Worm (Caenorhabditis elegans) whole organism, L4 larva: ENCODE results near the gene rfp-1.

Experiments used
- D1046.2 ChIP-seq: fragments of 200-800 bp; sonication (Bioruptor generic); IDR thresholded peaks from 2 replicates; pipeline ENCODE4 v1.3.6; 2022; ENCODE audit warnings: missing genetic modification characterization, missing compliant biosample characterization
- F37D6.2 ChIP-seq: sonication (generic microtip); optimal IDR thresholded peaks from 2 replicates; lab custom pipeline; 2016; ENCODE audit warnings: mild to moderate bottlenecking, missing genetic modification characterization, missing compliant biosample characterization
- F44E2.7 ChIP-seq: fragments of 200-800 bp; sonication (Bioruptor generic); IDR thresholded peaks from 2 replicates; pipeline ENCODE4 v2.1.2; 2022; ENCODE audit warnings: missing genetic modification characterization, missing compliant biosample characterization
- F49E8.2 ChIP-seq: sonication (generic microtip); optimal IDR thresholded peaks from 2 replicates; lab custom pipeline; 2016; ENCODE audit warnings: missing compliant biosample characterization, mild to moderate bottlenecking, missing genetic modification characterization, borderline replicate concordance
- T26A8.4 ChIP-seq: fragments of 200-800 bp; sonication (Bioruptor generic); IDR thresholded peaks from 2 replicates; pipeline ENCODE4 v1.3.6; 2022; ENCODE audit warnings: missing genetic modification characterization, missing compliant biosample characterization
- Y48G9A.11 ChIP-seq: fragments of 200-800 bp; sonication (Bioruptor generic); IDR thresholded peaks from 2 replicates; pipeline ENCODE4 v1.3.6; 2022; ENCODE audit warnings: missing genetic modification reagents, missing genetic modification characterization, missing compliant biosample characterization
- aha-1 ChIP-seq: fragments of 150-350 bp; peaks from one replicate; lab custom pipeline; 2014; ENCODE audit warnings: missing biosample characterization, missing genetic modification characterization
- attf-4 ChIP-seq: sonication (generic microtip); optimal IDR thresholded peaks from 3 replicates; lab custom pipeline; 2017; ENCODE audit warnings: missing biosample characterization, missing genetic modification characterization
- ceh-20 ChIP-seq: fragments of 200-800 bp; sonication (Bioruptor generic); IDR thresholded peaks from 2 replicates; pipeline ENCODE4 v1.3.6; 2022; ENCODE audit warnings: missing genetic modification reagents, missing genetic modification characterization, missing compliant biosample characterization
- ceh-32 ChIP-seq: sonication (generic microtip); optimal IDR thresholded peaks from 2 replicates; lab custom pipeline; 2016; ENCODE audit warnings: mild to moderate bottlenecking, missing genetic modification characterization, missing compliant biosample characterization; ENCODE audit not compliant: poor library complexity
- ceh-62 ChIP-seq: sonication (generic microtip); optimal IDR thresholded peaks from 2 replicates; lab custom pipeline; 2017; ENCODE audit warnings: missing biosample characterization, missing genetic modification characterization
- ces-1 ChIP-seq: fragments of 150-350 bp; sonication (generic microtip); optimal IDR thresholded peaks from 4 replicates; lab custom pipeline; 2014; ENCODE audit warnings: missing biosample characterization, missing genetic modification reagents, missing genetic modification characterization
- ctbp-1 ChIP-seq: fragments of 200-800 bp; sonication (Bioruptor generic); IDR thresholded peaks from 2 replicates; pipeline ENCODE4 v1.3.6; 2022; ENCODE audit warnings: missing genetic modification reagents, missing genetic modification characterization, missing compliant biosample characterization
- daf-16 ChIP-seq, 3 experiments: sonication (generic microtip); optimal IDR thresholded peaks; 2 replicates each; lab custom pipeline; 2016 to 2017; ENCODE audit warnings: missing genetic modification characterization in 3 of 3, missing genetic modification reagents in 3 of 3, mild to moderate bottlenecking in 2 of 3, missing compliant biosample characterization in 2 of 3, missing biosample characterization in 1 of 3, moderate library complexity in 1 of 3
- dmd-6 ChIP-seq: fragments of 200-800 bp; sonication (Bioruptor generic); IDR thresholded peaks from 2 replicates; pipeline ENCODE4 v1.3.6; 2022; ENCODE audit warnings: missing genetic modification reagents, missing genetic modification characterization, missing compliant biosample characterization
- dpl-1 ChIP-seq: fragments of 150-350 bp; optimal IDR thresholded peaks from 2 replicates; lab custom pipeline; 2014; ENCODE audit warnings: missing biosample characterization, missing genetic modification reagents, missing genetic modification characterization
- dve-1 ChIP-seq: sonication (generic microtip); optimal IDR thresholded peaks from 2 replicates; lab custom pipeline; 2017; ENCODE audit warnings: antibody characterized with exemption, mild to moderate bottlenecking, missing genetic modification characterization, missing compliant biosample characterization; ENCODE audit not compliant: insufficient read depth
- fkh-10 ChIP-seq: fragments of 150-350 bp; optimal IDR thresholded peaks from 2 replicates; lab custom pipeline; 2014; ENCODE audit warnings: missing biosample characterization, missing genetic modification reagents, missing genetic modification characterization
- hlh-11 ChIP-seq: fragments of 200-800 bp; sonication (Bioruptor generic); optimal IDR thresholded peaks from 2 replicates; lab custom pipeline; 2018; ENCODE audit warnings: mild to moderate bottlenecking, missing genetic modification characterization, missing compliant biosample characterization
- hlh-30 ChIP-seq: sonication (generic microtip); optimal IDR thresholded peaks from 2 replicates; lab custom pipeline; 2017; ENCODE audit warnings: antibody characterized with exemption, mild to moderate bottlenecking, missing genetic modification characterization, missing compliant biosample characterization; ENCODE audit not compliant: insufficient read depth
- hmg-1.1 ChIP-seq: fragments of 200-800 bp; sonication (Bioruptor generic); IDR thresholded peaks from 2 replicates; pipeline ENCODE4 v1.3.6; 2022; ENCODE audit warnings: missing genetic modification reagents, missing genetic modification characterization, missing compliant biosample characterization
- jun-1 ChIP-seq: fragments of 150-350 bp; optimal IDR thresholded peaks from 2 replicates; lab custom pipeline; 2014; ENCODE audit warnings: missing biosample characterization, missing genetic modification reagents, missing genetic modification characterization
- lin-1 ChIP-seq: fragments of 200-800 bp; sonication (Bioruptor generic); IDR thresholded peaks from 2 replicates; pipeline ENCODE4 v1.3.6; 2022; ENCODE audit warnings: missing genetic modification reagents, missing genetic modification characterization, missing compliant biosample characterization
- lin-13 ChIP-seq: fragments of 150-350 bp; optimal IDR thresholded peaks from 2 replicates; lab custom pipeline; 2014; ENCODE audit warnings: missing biosample characterization, missing genetic modification reagents, missing genetic modification characterization
- lir-3 ChIP-seq: sonication (generic microtip); optimal IDR thresholded peaks from 2 replicates; lab custom pipeline; 2016; ENCODE audit warnings: mild to moderate bottlenecking, missing genetic modification characterization, missing compliant biosample characterization
- lsy-2 ChIP-seq, 2 experiments: fragments of 150-350 bp in 1 of 2; sonication (generic microtip) in 1 of 2; optimal IDR thresholded peaks; 2 replicates each; lab custom pipeline; 2014 to 2017; ENCODE audit warnings: missing biosample characterization in 2 of 2, missing genetic modification characterization in 2 of 2
- mep-1 ChIP-seq: fragments of 150-350 bp; sonication (generic microtip); optimal IDR thresholded peaks from 3 replicates; lab custom pipeline; 2014; ENCODE audit warnings: missing biosample characterization, missing genetic modification characterization
- mes-2 ChIP-seq: sonication (generic microtip); optimal IDR thresholded peaks from 2 replicates; lab custom pipeline; 2016; ENCODE audit warnings: missing genotype, mild to moderate bottlenecking, missing genetic modification characterization, missing compliant biosample characterization; ENCODE audit not compliant: poor library complexity, severe bottlenecking
- mxl-2 ChIP-seq: fragments of 200-800 bp; sonication (Bioruptor generic); conservative IDR thresholded peaks from 2 replicates; pipeline ENCODE4 v1.3.6; 2022; ENCODE audit warnings: missing genetic modification reagents, missing genetic modification characterization, missing compliant biosample characterization
- mxl-3 ChIP-seq: fragments of 200-800 bp; sonication (Bioruptor generic); optimal IDR thresholded peaks from 2 replicates; lab custom pipeline; 2018; ENCODE audit warnings: mild to moderate bottlenecking, missing genetic modification characterization, missing compliant biosample characterization
- nhr-111 ChIP-seq: fragments of 200-800 bp; sonication (Bioruptor generic); optimal IDR thresholded peaks from 2 replicates; lab custom pipeline; 2018; ENCODE audit warnings: mild to moderate bottlenecking, missing genetic modification characterization, missing compliant biosample characterization
- nhr-25 ChIP-seq: sonication (generic microtip); optimal IDR thresholded peaks from 2 replicates; lab custom pipeline; 2017; ENCODE audit warnings: missing genetic modification characterization, mild to moderate bottlenecking, missing compliant biosample characterization, antibody characterized with exemption, moderate library complexity, borderline replicate concordance; ENCODE audit not compliant: insufficient read depth
- nhr-6 ChIP-seq: fragments of 150-350 bp; optimal IDR thresholded peaks from 2 replicates; lab custom pipeline; 2014; ENCODE audit warnings: missing biosample characterization, missing genetic modification characterization
- php-3 ChIP-seq: fragments of 200-800 bp; sonication (Bioruptor generic); IDR thresholded peaks from 2 replicates; pipeline ENCODE4 v1.3.6; 2022; ENCODE audit warnings: missing genetic modification reagents, missing genetic modification characterization, missing compliant biosample characterization
- tag-97 ChIP-seq: fragments of 200-800 bp; sonication (Bioruptor generic); IDR thresholded peaks from 2 replicates; pipeline ENCODE4 v1.3.6; 2022; ENCODE audit warnings: missing genetic modification characterization, missing compliant biosample characterization
- tra-1 ChIP-seq: fragments of 200-800 bp; sonication (Bioruptor generic); IDR thresholded peaks from 2 replicates; pipeline ENCODE4 v1.3.6; 2022; ENCODE audit warnings: missing genetic modification reagents, missing genetic modification characterization, missing compliant biosample characterization
- vab-7 ChIP-seq: fragments of 200-800 bp; sonication (Bioruptor generic); IDR thresholded peaks from 2 replicates; pipeline ENCODE4 v1.3.6; 2022; ENCODE audit warnings: missing genetic modification reagents, missing genetic modification characterization, missing compliant biosample characterization
- zag-1 ChIP-seq: fragments of 150-350 bp; optimal IDR thresholded peaks from 2 replicates; lab custom pipeline; 2014; ENCODE audit warnings: missing biosample characterization, missing genetic modification characterization
- zfp-3 ChIP-seq: fragments of 200-800 bp; sonication (Bioruptor generic); conservative IDR thresholded peaks from 2 replicates; pipeline ENCODE4 v1.3.6; 2022; ENCODE audit warnings: missing genetic modification reagents, missing genetic modification characterization, missing compliant biosample characterization
- zip-2 ChIP-seq: fragments of 150-350 bp; optimal IDR thresholded peaks from 2 replicates; lab custom pipeline; 2014; ENCODE audit warnings: missing biosample characterization, missing genetic modification characterization
- ztf-11 ChIP-seq: fragments of 150-350 bp; optimal IDR thresholded peaks from 2 replicates; lab custom pipeline; 2014; ENCODE audit warnings: missing biosample characterization, missing genetic modification characterization

The rfp-1 gene

ce11 chrIII:8325574-8326513 lies 32.6 kb upstream of the rfp-1 start, which contains the start of gene ZC262.13 (continued):
- TF ChIP-seq F37D6.2 (tag; lab: Kevin White, UChicago) (no peak), fkh-10 (no peak), nhr-111 (GFP tag; lab: Kevin White, UChicago) (no peak), zip-2 (tag; lab: Kevin White, UChicago) (no peak), aha-1 (tag; lab: Kevin White, UChicago) (peak; percentile 13), attf-4 (tag; lab: Kevin White, UChicago) (no peak), vab-7 (no peak), nhr-6 (tag; lab: Kevin White, UChicago) (no peak), zfp-3 (GFP tag; lab: Robert Waterston, UW) (0 out of 2 replicates have a peak, but pooled peaks have one; percentile 58), zag-1 (tag; lab: Kevin White, UChicago) (no peak), ztf-11 (no peak), daf-16 (GFP tag; optimal IDR thresholded peaks at IDR 0.05; lab: Kevin White, UChicago) (no peak), daf-16 (tag; optimal IDR thresholded peaks at IDR 0.05; lab: Kevin White, UChicago) (peak; percentile 49), ces-1 (no peak), ctbp-1 (GFP tag; lab: Robert Waterston, UW) (no peak), Y48G9A.11 (GFP tag; lab: Robert Waterston, UW) (no peak), mes-2 (peak; percentile 11), dve-1 (tag; lab: Kevin White, UChicago) (peak; percentile 82), lin-1 (GFP tag; lab: Robert Waterston, UW) (no peak), mxl-3 (GFP tag; lab: Kevin White, UChicago) (no peak), php-3 (peak; percentile 12; the same call in 1 of the 2 replicates), hmg-1.1 (GFP tag; lab: Robert Waterston, UW) (no peak)
- TF ChIP-seq, all 104 proteins: peak for 15

- TF ChIP-seq mxl-3 (GFP tag; lab: Kevin White, UChicago) (no peak), aha-1 (tag; lab: Kevin White, UChicago) (peak; percentile 30)
Measured at ce11 chrIII:8331211-8331610, 27.2 kb upstream of the rfp-1 start, which contains the start of gene iglr-2. TSS of gene iglr-2 (minus strand) at chrIII:8331311.

ce11 chrIII:8331779-8332178 lies 26.6 kb upstream of the rfp-1 start, which contains the start of the genes mrps-18A and ZC262.2:
TSS of gene mrps-18A (minus strand) at chrIII:8331919.
TSS of gene ZC262.2 (plus strand) at chrIII:8332062.
- TF ChIP-seq F49E8.2 (no peak), hlh-30 (tag; lab: Kevin White, UChicago) (peak; percentile 90), tra-1 (GFP tag; lab: Robert Waterston, UW) (no peak), F44E2.7 (GFP tag; lab: Robert Waterston, UW) (no peak), zfp-3 (GFP tag; lab: Robert Waterston, UW) (no peak), lin-13 (GFP tag; lab: Kevin White, UChicago) (no peak), daf-16 (GFP tag; optimal IDR thresholded peaks at IDR 0.05; lab: Kevin White, UChicago) (no peak), daf-16 (tag; optimal IDR thresholded peaks at IDR 0.05; lab: Kevin White, UChicago) (peak; percentile 40), F37D6.2 (tag; lab: Kevin White, UChicago) (no peak), dmd-6 (GFP tag; lab: Robert Waterston, UW) (no peak), ceh-20 (no peak), mes-2 (peak; percentile 57), tag-97 (GFP tag; lab: Robert Waterston, UW) (no peak), lir-3 (tag; lab: Kevin White, UChicago) (no peak), D1046.2 (GFP tag; lab: Robert Waterston, UW) (no peak), ceh-62 (tag; lab: Kevin White, UChicago) (no peak), mxl-2 (GFP tag; lab: Robert Waterston, UW) (no peak), dve-1 (tag; lab: Kevin White, UChicago) (no peak), jun-1 (tag; lab: Kevin White, UChicago) (no peak), ceh-32 (no peak), hlh-11 (no peak), dpl-1 (GFP tag; lab: Kevin White, UChicago) (peak; percentile 48), mep-1 (peak; percentile 6), T26A8.4 (GFP tag; lab: Robert Waterston, UW) (no peak), lsy-2 (tag; optimal IDR thresholded peaks at IDR 0.05; lab: Kevin White, UChicago) (peak; percentile 22 to 97), hmg-1.1 (GFP tag; lab: Robert Waterston, UW) (no peak), nhr-25 (tag; lab: Kevin White, UChicago) (no peak)
